Worm (Caenorhabditis elegans) whole organism, L4 larva: ENCODE results near the gene xpf-1.

Source experiments
- F49E8.2 ChIP-seq: sonication (generic microtip); optimal IDR thresholded peaks from 2 replicates; lab custom pipeline; 2016; ENCODE audit warnings: missing compliant biosample characterization, mild to moderate bottlenecking, missing genetic modification characterization, borderline replicate concordance
- R02D3.7 ChIP-seq: fragments of 150-350 bp; sonication (generic microtip); optimal IDR thresholded peaks from 3 replicates; lab custom pipeline; 2014; ENCODE audit warnings: missing biosample characterization, missing genetic modification characterization
- T20F7.1 ChIP-seq: fragments of 200-800 bp; sonication (Bioruptor generic); optimal IDR thresholded peaks from 2 replicates; lab custom pipeline; 2018; ENCODE audit warnings: mild to moderate bottlenecking, missing genetic modification characterization, missing compliant biosample characterization
- T26A8.4 ChIP-seq: fragments of 200-800 bp; sonication (Bioruptor generic); IDR thresholded peaks from 2 replicates; pipeline ENCODE4 v1.3.6; 2022; ENCODE audit warnings: missing genetic modification characterization, missing compliant biosample characterization
- Y105C5A.15 ChIP-seq: fragments of 200-800 bp; sonication (Bioruptor generic); IDR thresholded peaks from 2 replicates; pipeline ENCODE4 v1.3.6; 2022; ENCODE audit warnings: missing genetic modification characterization, missing compliant biosample characterization
- Y48G9A.11 ChIP-seq: fragments of 200-800 bp; sonication (Bioruptor generic); IDR thresholded peaks from 2 replicates; pipeline ENCODE4 v1.3.6; 2022; ENCODE audit warnings: missing genetic modification reagents, missing genetic modification characterization, missing compliant biosample characterization
- Y5F2A.4 ChIP-seq: fragments of 200-800 bp; sonication (Bioruptor generic); optimal IDR thresholded peaks from 2 replicates; lab custom pipeline; 2018; ENCODE audit warnings: mild to moderate bottlenecking, missing genetic modification characterization, missing compliant biosample characterization
- aha-1 ChIP-seq: fragments of 150-350 bp; peaks from one replicate; lab custom pipeline; 2014; ENCODE audit warnings: missing biosample characterization, missing genetic modification characterization
- ama-1 ChIP-seq: fragments of 150-350 bp; optimal IDR thresholded peaks from 2 replicates; lab custom pipeline; 2014; ENCODE audit warnings: inconsistent platforms, mixed read lengths
- arid-1 ChIP-seq: fragments of 200-800 bp; sonication (Bioruptor generic); conservative IDR thresholded peaks from 2 replicates; pipeline ENCODE4 v1.3.6; 2022; ENCODE audit warnings: missing genetic modification reagents, missing genetic modification characterization, missing compliant biosample characterization
- cey-2 ChIP-seq: sonication (generic microtip); optimal IDR thresholded peaks from 3 replicates; lab custom pipeline; 2017; ENCODE audit warnings: missing genetic modification characterization, mild to moderate bottlenecking, missing compliant biosample characterization, antibody characterized with exemption, borderline replicate concordance; ENCODE audit not compliant: insufficient read depth
- ctbp-1 ChIP-seq: fragments of 200-800 bp; sonication (Bioruptor generic); IDR thresholded peaks from 2 replicates; pipeline ENCODE4 v1.3.6; 2022; ENCODE audit warnings: missing genetic modification reagents, missing genetic modification characterization, missing compliant biosample characterization
- daf-16 ChIP-seq, 3 experiments: sonication (generic microtip); optimal IDR thresholded peaks; 2 replicates each; lab custom pipeline; 2016 to 2017; ENCODE audit warnings: missing genetic modification characterization in 3 of 3, missing genetic modification reagents in 3 of 3, mild to moderate bottlenecking in 2 of 3, missing compliant biosample characterization in 2 of 3, missing biosample characterization in 1 of 3, moderate library complexity in 1 of 3
- daf-19 ChIP-seq: fragments of 200-800 bp; sonication (Bioruptor generic); conservative IDR thresholded peaks from 2 replicates; pipeline ENCODE4 v1.3.6; 2022; ENCODE audit warnings: missing genetic modification characterization, missing compliant biosample characterization
- dmd-8 ChIP-seq: fragments of 200-800 bp; sonication (Bioruptor generic); IDR thresholded peaks from 2 replicates; pipeline ENCODE4 v1.3.6; 2022; ENCODE audit warnings: missing genetic modification characterization, missing compliant biosample characterization
- dpl-1 ChIP-seq: fragments of 150-350 bp; optimal IDR thresholded peaks from 2 replicates; lab custom pipeline; 2014; ENCODE audit warnings: missing biosample characterization, missing genetic modification reagents, missing genetic modification characterization
- dve-1 ChIP-seq: sonication (generic microtip); optimal IDR thresholded peaks from 2 replicates; lab custom pipeline; 2017; ENCODE audit warnings: antibody characterized with exemption, mild to moderate bottlenecking, missing genetic modification characterization, missing compliant biosample characterization; ENCODE audit not compliant: insufficient read depth
- egl-27 ChIP-seq: sonication (generic microtip); optimal IDR thresholded peaks from 3 replicates; lab custom pipeline; 2017; ENCODE audit warnings: missing biosample characterization, missing genetic modification reagents, missing genetic modification characterization
- hlh-11 ChIP-seq: fragments of 200-800 bp; sonication (Bioruptor generic); optimal IDR thresholded peaks from 2 replicates; lab custom pipeline; 2018; ENCODE audit warnings: mild to moderate bottlenecking, missing genetic modification characterization, missing compliant biosample characterization
- hlh-30 ChIP-seq: sonication (generic microtip); optimal IDR thresholded peaks from 2 replicates; lab custom pipeline; 2017; ENCODE audit warnings: antibody characterized with exemption, mild to moderate bottlenecking, missing genetic modification characterization, missing compliant biosample characterization; ENCODE audit not compliant: insufficient read depth
- lim-7 ChIP-seq: fragments of 200-800 bp; sonication (Bioruptor generic); IDR thresholded peaks from 2 replicates; pipeline ENCODE4 v1.3.6; 2022; ENCODE audit warnings: missing genetic modification characterization, missing compliant biosample characterization
- lin-15B ChIP-seq: fragments of 150-350 bp; sonication (generic microtip); optimal IDR thresholded peaks from 3 replicates; lab custom pipeline; 2014; ENCODE audit warnings: missing biosample characterization, missing genetic modification characterization
- lin-29 ChIP-seq: fragments of 200-800 bp; sonication (Bioruptor generic); IDR thresholded peaks from 2 replicates; pipeline ENCODE4 v1.3.6; 2022; ENCODE audit warnings: missing genetic modification reagents, missing genetic modification characterization, missing compliant biosample characterization
- lin-38 ChIP-seq: fragments of 200-800 bp; sonication (Bioruptor generic); IDR thresholded peaks from 2 replicates; pipeline ENCODE4 v1.3.6; 2022; ENCODE audit warnings: missing genetic modification reagents, missing genetic modification characterization, missing compliant biosample characterization
- lin-39 ChIP-seq: fragments of 150-350 bp; optimal IDR thresholded peaks from 2 replicates; lab custom pipeline; 2014; ENCODE audit warnings: missing biosample characterization, missing genetic modification reagents, missing genetic modification characterization
- lir-3 ChIP-seq: sonication (generic microtip); optimal IDR thresholded peaks from 2 replicates; lab custom pipeline; 2016; ENCODE audit warnings: mild to moderate bottlenecking, missing genetic modification characterization, missing compliant biosample characterization
- lsy-2 ChIP-seq, 2 experiments: fragments of 150-350 bp in 1 of 2; sonication (generic microtip) in 1 of 2; optimal IDR thresholded peaks; 2 replicates each; lab custom pipeline; 2014 to 2017; ENCODE audit warnings: missing biosample characterization in 2 of 2, missing genetic modification characterization in 2 of 2
- madf-9 ChIP-seq: fragments of 200-800 bp; sonication (Bioruptor generic); conservative IDR thresholded peaks from 2 replicates; pipeline ENCODE4 v1.3.6; 2022; ENCODE audit warnings: missing genetic modification reagents, missing genetic modification characterization, missing compliant biosample characterization
- mdl-1 ChIP-seq, 2 experiments: fragments of 150-350 bp in 1 of 2; sonication (generic microtip) in 1 of 2; optimal IDR thresholded peaks; 2 replicates each; lab custom pipeline; 2014 to 2017; ENCODE audit warnings: missing biosample characterization in 2 of 2, missing genetic modification characterization in 2 of 2
- mes-2 ChIP-seq: sonication (generic microtip); optimal IDR thresholded peaks from 2 replicates; lab custom pipeline; 2016; ENCODE audit warnings: missing genotype, mild to moderate bottlenecking, missing genetic modification characterization, missing compliant biosample characterization; ENCODE audit not compliant: poor library complexity, severe bottlenecking
- mxl-2 ChIP-seq: fragments of 200-800 bp; sonication (Bioruptor generic); conservative IDR thresholded peaks from 2 replicates; pipeline ENCODE4 v1.3.6; 2022; ENCODE audit warnings: missing genetic modification reagents, missing genetic modification characterization, missing compliant biosample characterization
- nhr-237 ChIP-seq: sonication (generic microtip); optimal IDR thresholded peaks from 2 replicates; lab custom pipeline; 2017; ENCODE audit warnings: missing biosample characterization, missing genetic modification characterization
- nhr-28 ChIP-seq: fragments of 150-350 bp; optimal IDR thresholded peaks from 2 replicates; lab custom pipeline; 2014; ENCODE audit warnings: missing biosample characterization, missing genetic modification characterization
- nhr-6 ChIP-seq: fragments of 150-350 bp; optimal IDR thresholded peaks from 2 replicates; lab custom pipeline; 2014; ENCODE audit warnings: missing biosample characterization, missing genetic modification characterization
- nhr-77 ChIP-seq: fragments of 150-350 bp; optimal IDR thresholded peaks from 2 replicates; lab custom pipeline; 2014; ENCODE audit warnings: missing biosample characterization, missing genetic modification characterization
- pha-4 ChIP-seq, 2 experiments: fragments of 150-350 bp in 1 of 2; fragments of 200-800 bp in 1 of 2; sonication (Bioruptor generic) in 1 of 2; IDR thresholded peaks in 1 of 2; optimal IDR thresholded peaks in 1 of 2; 2 replicates each; pipeline versions ENCODE4 v1.3.6 to Lab custom; 2014 to 2022; ENCODE audit warnings: missing genetic modification characterization in 2 of 2, missing genetic modification reagents in 2 of 2, missing biosample characterization in 1 of 2, missing compliant biosample characterization in 1 of 2
- rbr-2 ChIP-seq: sonication (generic microtip); optimal IDR thresholded peaks from 2 replicates; lab custom pipeline; 2016; ENCODE audit warnings: missing genotype, missing genetic modification characterization, missing compliant biosample characterization
- set-16 ChIP-seq: fragments of 200-800 bp; sonication (Bioruptor generic); IDR thresholded peaks from 2 replicates; pipeline ENCODE4 v1.3.6; 2022; ENCODE audit warnings: missing genetic modification reagents, missing genetic modification characterization, missing compliant biosample characterization
- snpc-1.2 ChIP-seq: fragments of 200-800 bp; sonication (Bioruptor generic); IDR thresholded peaks from 2 replicates; pipeline ENCODE4 v1.3.6; 2022; ENCODE audit warnings: missing genetic modification reagents, missing genetic modification characterization, missing compliant biosample characterization
- snpc-4 ChIP-seq: fragments of 150-350 bp; optimal IDR thresholded peaks from 2 replicates; lab custom pipeline; 2014; ENCODE audit warnings: missing biosample characterization, missing genetic modification characterization
- unc-62 ChIP-seq, 3 experiments: fragments of 150-350 bp in 1 of 3; sonication (generic microtip); optimal IDR thresholded peaks in 2 of 3; peaks in 1 of 3; 1 replicate in 1 of 3; 2 replicates in 2 of 3; lab custom pipeline; 2014 to 2017; ENCODE audit warnings: missing biosample characterization in 3 of 3, missing genetic modification characterization in 3 of 3, missing genetic modification reagents in 3 of 3, missing genotype in 1 of 3
- vab-7 ChIP-seq: fragments of 200-800 bp; sonication (Bioruptor generic); IDR thresholded peaks from 2 replicates; pipeline ENCODE4 v1.3.6; 2022; ENCODE audit warnings: missing genetic modification reagents, missing genetic modification characterization, missing compliant biosample characterization

xpf-1 gene

ce11 chrII:11650975-11651588 is 44.9 kb upstream of the xpf-1 start, which contains the start of gene coa-7:
Gene coa-7 (minus strand): TSS chrII:11651148.
- TF ChIP-seq snpc-4, result no peak
- TF ChIP-seq pha-4 (GFP tag; IDR thresholded peaks at IDR 0.05; lab: Robert Waterston, UW), result peak; percentile 37; the same call in 1 of the 2 replicates
- TF ChIP-seq pha-4 (tag; optimal IDR thresholded peaks at IDR 0.05; lab: Kevin White, UChicago), result no peak
- TF ChIP-seq lir-3 (tag; lab: Kevin White, UChicago), result no peak
- peak; percentile 6; the same call in 1 of the 2 replicates for TF ChIP-seq Y48G9A.11
- no peak for TF ChIP-seq vab-7 (GFP tag; lab: Robert Waterston, UW)
- TF ChIP-seq unc-62 (GFP tag; optimal IDR thresholded peaks at IDR 0.05 in 1 of 2; lab: Kevin White, UChicago), result peak in 1 of 2 experiments; percentile 72
- TF ChIP-seq unc-62 (tag; optimal IDR thresholded peaks at IDR 0.05; lab: Kevin White, UChicago), result no peak
- peak; percentile 64; the same call in 1 of the 2 replicates for TF ChIP-seq ctbp-1 (GFP tag; lab: Robert Waterston, UW)
- TF ChIP-seq T26A8.4, result 0 out of 2 replicates have a peak, but pooled peaks have one; percentile 19
- peak; percentile 22 for TF ChIP-seq F49E8.2 (tag; lab: Kevin White, UChicago)
- no peak for TF ChIP-seq mdl-1 (tag; optimal IDR thresholded peaks at IDR 0.05; lab: Kevin White, UChicago)
- peak; percentile 78 for TF ChIP-seq ama-1 (lab: Kevin White, UChicago)
- TF ChIP-seq T20F7.1 (GFP tag; lab: Kevin White, UChicago), result no peak
- no peak for TF ChIP-seq rbr-2 (tag; lab: Kevin White, UChicago)
- TF ChIP-seq lin-15B (tag; lab: Kevin White, UChicago), result no peak
- TF ChIP-seq lin-38 (GFP tag; lab: Robert Waterston, UW), result peak; percentile 36; the same call in 1 of the 2 replicates

ce11 chrII:11652125-11652524 is 43.8 kb upstream of the xpf-1 start:
- TF ChIP-seq mdl-1 (tag; optimal IDR thresholded peaks at IDR 0.05; lab: Kevin White, UChicago), result no peak
- TF ChIP-seq set-16 (GFP tag; lab: Robert Waterston, UW), result peak; percentile 87
- TF ChIP-seq egl-27 (tag; lab: Kevin White, UChicago), result no peak

- no peak for TF ChIP-seq lim-7 (GFP tag; lab: Robert Waterston, UW)
- TF ChIP-seq dpl-1 (GFP tag; lab: Kevin White, UChicago), result peak; percentile 71
- peak; percentile 24 for TF ChIP-seq nhr-6 (tag; lab: Kevin White, UChicago)
- TF ChIP-seq rbr-2 (tag; lab: Kevin White, UChicago), result peak; percentile 1
- TF ChIP-seq nhr-28 (tag; lab: Kevin White, UChicago), result peak; percentile 34
- no peak for TF ChIP-seq nhr-237 (tag; lab: Kevin White, UChicago)
- TF ChIP-seq hlh-11, result peak; percentile 14
- TF ChIP-seq snpc-4, result no peak
- no peak for TF ChIP-seq pha-4 (GFP tag; IDR thresholded peaks at IDR 0.05; lab: Robert Waterston, UW)
- TF ChIP-seq pha-4 (tag; optimal IDR thresholded peaks at IDR 0.05; lab: Kevin White, UChicago), result peak; percentile 75
- TF ChIP-seq mxl-2, result no peak
- TF ChIP-seq hlh-30 (tag; lab: Kevin White, UChicago), result peak; percentile 85
- TF ChIP-seq cey-2, result no peak
- no peak for TF ChIP-seq egl-27 (tag; lab: Kevin White, UChicago)
- TF ChIP-seq arid-1 (GFP tag; lab: Robert Waterston, UW), result no peak
- no peak for TF ChIP-seq dmd-8 (GFP tag; lab: Robert Waterston, UW)
- no peak for TF ChIP-seq daf-16 (GFP tag; optimal IDR thresholded peaks at IDR 0.05; lab: Kevin White, UChicago)
- peak; percentile 72 for TF ChIP-seq daf-16 (tag; optimal IDR thresholded peaks at IDR 0.05; lab: Kevin White, UChicago)
- peak in 1 of 2 experiments; percentile 90 for TF ChIP-seq lsy-2 (tag; optimal IDR thresholded peaks at IDR 0.05; lab: Kevin White, UChicago)
- peak; percentile 81 for TF ChIP-seq R02D3.7 (tag; lab: Kevin White, UChicago)
- no peak for TF ChIP-seq daf-19 (GFP tag; lab: Robert Waterston, UW)
- TF ChIP-seq aha-1 (tag; lab: Kevin White, UChicago), result peak; percentile 65
- no peak for TF ChIP-seq Y105C5A.15 (GFP tag; lab: Robert Waterston, UW)
- no peak for TF ChIP-seq lir-3 (tag; lab: Kevin White, UChicago)
- TF ChIP-seq mes-2 (tag; lab: Kevin White, UChicago), result peak; percentile 74
- TF ChIP-seq nhr-77, result peak; percentile 64
- TF ChIP-seq vab-7 (GFP tag; lab: Robert Waterston, UW), result no peak
- no peak for TF ChIP-seq lin-29
- TF ChIP-seq madf-9 (GFP tag; lab: Robert Waterston, UW), result no peak
- peak; percentile 44 for TF ChIP-seq dve-1
- no peak for TF ChIP-seq snpc-1.2 (GFP tag; lab: Robert Waterston, UW)
- TF ChIP-seq mdl-1 (tag; optimal IDR thresholded peaks at IDR 0.05; lab: Kevin White, UChicago), result peak in 1 of 2 experiments; percentile 27
- TF ChIP-seq Y5F2A.4, result no peak
- TF ChIP-seq lin-39 (tag; lab: Kevin White, UChicago), result no peak
These were observed 43.2 kb upstream of the xpf-1 start, which contains the start of the genes rad-23 and rpn-12 for ce11 chrII:11652679-11653174. Gene rad-23 (minus strand): TSS chrII:11652729. Gene rpn-12 (plus strand): TSS chrII:11653124.
